Worm (Caenorhabditis elegans) whole organism, young adult: Measurements from ENCODE around the gene K08E5.5.
A peak's percentile ranks its signal among the peaks of the same experiment; 100 is the strongest.

Experiments
- B0035.1 ChIP-seq: sonication (generic microtip); optimal IDR thresholded peaks from 2 replicates; lab custom pipeline; 2016; ENCODE audit warnings: missing genetic modification characterization, mild to moderate bottlenecking, missing compliant biosample characterization, missing genotype, missing genetic modification reagents
- D2030.7 ChIP-seq: fragments of 200-800 bp; sonication (Bioruptor generic); IDR thresholded peaks from 2 replicates; pipeline ENCODE4 v1.3.6; 2022; ENCODE audit warnings: missing genetic modification reagents, missing genetic modification characterization, missing compliant biosample characterization
- F33H1.4 ChIP-seq: fragments of 200-800 bp; sonication (Bioruptor generic); IDR thresholded peaks from 2 replicates; pipeline ENCODE4 v1.3.6; 2022; ENCODE audit warnings: missing genetic modification reagents, missing genetic modification characterization, missing compliant biosample characterization
- K11D2.4 ChIP-seq: fragments of 200-800 bp; sonication (Bioruptor generic); IDR thresholded peaks from 2 replicates; pipeline ENCODE4 v1.3.6; 2022; ENCODE audit warnings: missing genetic modification reagents, missing genetic modification characterization, missing compliant biosample characterization
- K12H6.12 ChIP-seq: fragments of 200-800 bp; sonication (Bioruptor generic); optimal IDR thresholded peaks from 2 replicates; lab custom pipeline; 2018; ENCODE audit warnings: mild to moderate bottlenecking, missing genetic modification characterization, missing compliant biosample characterization
- Y53F4B.3 ChIP-seq: fragments of 200-800 bp; sonication (Bioruptor generic); IDR thresholded peaks from 2 replicates; pipeline ENCODE4 v1.3.6; 2022; ENCODE audit warnings: missing genetic modification reagents, missing genetic modification characterization, missing compliant biosample characterization
- Y67H2A.10 ChIP-seq: fragments of 200-800 bp; sonication (Bioruptor generic); conservative IDR thresholded peaks from 2 replicates; pipeline ENCODE4 v1.3.6; 2022; ENCODE audit warnings: missing genetic modification reagents, missing genetic modification characterization, missing compliant biosample characterization
- Y95B8A.8 ChIP-seq: fragments of 200-800 bp; sonication (Bioruptor generic); IDR thresholded peaks from 2 replicates; pipeline ENCODE4 v1.3.6; 2022; ENCODE audit warnings: missing genetic modification reagents, missing genetic modification characterization, missing compliant biosample characterization
- aptf-2 ChIP-seq: fragments of 200-800 bp; sonication (Bioruptor generic); conservative IDR thresholded peaks from 2 replicates; pipeline ENCODE4 v1.3.6; 2022; ENCODE audit warnings: missing genetic modification reagents, missing genetic modification characterization, missing compliant biosample characterization
- atf-7 ChIP-seq: sonication (generic microtip); optimal IDR thresholded peaks from 2 replicates; lab custom pipeline; 2017; ENCODE audit warnings: mild to moderate bottlenecking, missing genetic modification characterization, missing compliant biosample characterization
- athp-1 ChIP-seq: sonication (generic microtip); optimal IDR thresholded peaks from 2 replicates; lab custom pipeline; 2017; ENCODE audit warnings: mild to moderate bottlenecking, missing genetic modification characterization, missing compliant biosample characterization
- bed-2 ChIP-seq: fragments of 200-800 bp; sonication (Bioruptor generic); IDR thresholded peaks from 2 replicates; pipeline ENCODE4 v1.3.6; 2022; ENCODE audit warnings: missing genetic modification reagents, missing genetic modification characterization, missing compliant biosample characterization
- ceh-79 ChIP-seq: sonication (generic microtip); optimal IDR thresholded peaks from 2 replicates; lab custom pipeline; 2017; ENCODE audit warnings: mild to moderate bottlenecking, missing genetic modification characterization, missing compliant biosample characterization
- egl-44 ChIP-seq: fragments of 200-800 bp; sonication (Bioruptor generic); IDR thresholded peaks from 2 replicates; pipeline ENCODE4 v1.3.6; 2022; ENCODE audit warnings: missing genetic modification reagents, missing genetic modification characterization, missing compliant biosample characterization
- ets-4 ChIP-seq: fragments of 200-800 bp; sonication (Bioruptor generic); optimal IDR thresholded peaks from 2 replicates; lab custom pipeline; 2018; ENCODE audit warnings: mild to moderate bottlenecking, missing genetic modification characterization, missing compliant biosample characterization
- him-1 ChIP-seq: sonication (generic microtip); optimal IDR thresholded peaks from 2 replicates; lab custom pipeline; 2016; ENCODE audit warnings: missing genotype, missing genetic modification reagents, missing genetic modification characterization, missing compliant biosample characterization
- hmg-1.2 ChIP-seq: fragments of 200-800 bp; sonication (Bioruptor generic); IDR thresholded peaks from 2 replicates; pipeline ENCODE4 v1.3.6; 2022; ENCODE audit warnings: missing genetic modification reagents, missing genetic modification characterization, missing compliant biosample characterization
- let-526 ChIP-seq: fragments of 200-800 bp; sonication (Bioruptor generic); IDR thresholded peaks from 2 replicates; pipeline ENCODE4 v1.3.6; 2022; ENCODE audit warnings: missing genetic modification reagents, missing genetic modification characterization, missing compliant biosample characterization
- lin-26 ChIP-seq: fragments of 200-800 bp; sonication (Bioruptor generic); IDR thresholded peaks from 2 replicates; pipeline ENCODE4 v1.3.6; 2022; ENCODE audit warnings: missing genetic modification reagents, missing genetic modification characterization, missing compliant biosample characterization
- lir-1 ChIP-seq: fragments of 200-800 bp; sonication (Bioruptor generic); conservative IDR thresholded peaks from 2 replicates; pipeline ENCODE4 v1.3.6; 2022; ENCODE audit warnings: missing genetic modification reagents, missing genetic modification characterization, missing compliant biosample characterization
- madf-10 ChIP-seq: sonication (generic microtip); optimal IDR thresholded peaks from 2 replicates; lab custom pipeline; 2016; ENCODE audit warnings: mild to moderate bottlenecking, missing genetic modification characterization, missing compliant biosample characterization
- madf-3 ChIP-seq: fragments of 200-800 bp; sonication (Bioruptor generic); IDR thresholded peaks from 2 replicates; pipeline ENCODE4 v1.3.6; 2022; ENCODE audit warnings: missing genetic modification reagents, missing genetic modification characterization, missing compliant biosample characterization
- madf-8 ChIP-seq: fragments of 200-800 bp; sonication (Bioruptor generic); conservative IDR thresholded peaks from 2 replicates; pipeline ENCODE4 v1.3.6; 2022; ENCODE audit warnings: missing genetic modification reagents, missing genetic modification characterization, missing compliant biosample characterization
- mcd-1 ChIP-seq: fragments of 200-800 bp; sonication (Bioruptor generic); IDR thresholded peaks from 2 replicates; pipeline ENCODE4 v1.3.6; 2022; ENCODE audit warnings: missing genetic modification reagents, missing genetic modification characterization, missing compliant biosample characterization
- mxl-1 ChIP-seq: sonication (generic microtip); optimal IDR thresholded peaks from 2 replicates; lab custom pipeline; 2016; ENCODE audit warnings: missing genetic modification characterization, missing compliant biosample characterization
- nfya-2 ChIP-seq: fragments of 200-800 bp; sonication (Bioruptor generic); IDR thresholded peaks from 2 replicates; pipeline ENCODE4 v1.3.6; 2022; ENCODE audit warnings: missing genetic modification reagents, missing genetic modification characterization, missing compliant biosample characterization
- nhr-80 ChIP-seq: sonication (generic microtip); optimal IDR thresholded peaks from 2 replicates; lab custom pipeline; 2016; ENCODE audit warnings: missing genetic modification characterization, missing compliant biosample characterization
- rec-8 ChIP-seq, 2 experiments: sonication (generic microtip); optimal IDR thresholded peaks; 2 replicates each; lab custom pipeline; 2016; ENCODE audit warnings: mild to moderate bottlenecking in 2 of 2, missing genetic modification characterization in 2 of 2, missing genetic modification reagents in 2 of 2, missing genotype in 2 of 2, missing biosample characterization in 1 of 2, missing compliant biosample characterization in 1 of 2, moderate library complexity in 1 of 2
- snpc-1.1 ChIP-seq: sonication (generic microtip); optimal IDR thresholded peaks from 2 replicates; lab custom pipeline; 2017; ENCODE audit warnings: missing genetic modification characterization, mild to moderate bottlenecking, missing compliant biosample characterization, antibody characterized with exemption, moderate library complexity, missing genotype, missing genetic modification reagents; ENCODE audit not compliant: insufficient read depth
- snpc-3.4 ChIP-seq: sonication (generic microtip); optimal IDR thresholded peaks from 2 replicates; lab custom pipeline; 2017; ENCODE audit warnings: missing genetic modification characterization, mild to moderate bottlenecking, missing compliant biosample characterization, antibody characterized with exemption, moderate library complexity, missing genotype, missing genetic modification reagents
- sptf-2 ChIP-seq: fragments of 200-800 bp; sonication (Bioruptor generic); optimal IDR thresholded peaks from 2 replicates; lab custom pipeline; 2018; ENCODE audit warnings: mild to moderate bottlenecking, missing genetic modification characterization, missing compliant biosample characterization
- ztf-18 ChIP-seq: sonication (generic microtip); optimal IDR thresholded peaks from 2 replicates; lab custom pipeline; 2016; ENCODE audit warnings: missing genotype, mild to moderate bottlenecking, missing genetic modification characterization, missing compliant biosample characterization
- ztf-25 ChIP-seq: fragments of 200-800 bp; sonication (Bioruptor generic); IDR thresholded peaks from 2 replicates; pipeline ENCODE4 v1.3.6; 2022; ENCODE audit warnings: missing genetic modification reagents, missing genetic modification characterization, missing compliant biosample characterization
- ztf-3 ChIP-seq: fragments of 200-800 bp; sonication (Bioruptor generic); optimal IDR thresholded peaks from 2 replicates; lab custom pipeline; 2018; ENCODE audit warnings: mild to moderate bottlenecking, missing genetic modification characterization, missing compliant biosample characterization

Gene K08E5.5

ce11 chrIII:10187840-10188239 is 27.6 kb upstream of the K08E5.5 start:
- peak; percentile 22 for TF ChIP-seq K12H6.12 (tag; lab: Kevin White, UChicago)
- TF ChIP-seq mxl-1 (tag; lab: Kevin White, UChicago): no peak
- no peak for TF ChIP-seq Y67H2A.10 (GFP tag; lab: Robert Waterston, UW)
- TF ChIP-seq, all 124 proteins: peak for 1

- TF ChIP-seq ztf-3 (GFP tag; lab: Kevin White, UChicago) (no peak), nfya-2 (no peak), hmg-1.2 (no peak), rec-8 (tag; optimal IDR thresholded peaks at IDR 0.05; lab: Kevin White, UChicago) (no peak), bed-2 (GFP tag; lab: Robert Waterston, UW) (no peak), sptf-2 (no peak), aptf-2 (GFP tag; lab: Robert Waterston, UW) (no peak)
These were observed 25.9 kb upstream of the K08E5.5 start, which contains the start of gene unc-47 for ce11 chrIII:10186160-10186559. Gene unc-47, minus strand, starts transcription at chrIII:10186260.

- TF ChIP-seq athp-1 (tag; lab: Kevin White, UChicago) (no peak), ztf-25 (GFP tag; lab: Robert Waterston, UW) (no peak), snpc-1.1 (tag; lab: Kevin White, UChicago) (no peak), Y95B8A.8 (GFP tag; lab: Robert Waterston, UW) (no peak), him-1 (no peak), let-526 (no peak), ztf-3 (GFP tag; lab: Kevin White, UChicago) (no peak), mcd-1 (GFP tag; lab: Robert Waterston, UW) (no peak), B0035.1 (tag; lab: Kevin White, UChicago) (no peak), hmg-1.2 (no peak), Y67H2A.10 (GFP tag; lab: Robert Waterston, UW) (no peak), K11D2.4 (GFP tag; lab: Robert Waterston, UW) (no peak), madf-8 (no peak), ztf-18 (tag; lab: Kevin White, UChicago) (no peak), atf-7 (tag; lab: Kevin White, UChicago) (no peak), ceh-79 (tag; lab: Kevin White, UChicago) (no peak), madf-10 (tag; lab: Kevin White, UChicago) (no peak)
These were observed 21.6 kb upstream of the K08E5.5 start for ce11 chrIII:10181868-10182267.

ce11 chrIII:10179444-10179843 is 19.2 kb upstream of the K08E5.5 start:
- no peak for TF ChIP-seq F33H1.4
- no peak for TF ChIP-seq snpc-3.4 (tag; lab: Kevin White, UChicago)
- TF ChIP-seq madf-3 (GFP tag; lab: Robert Waterston, UW): no peak
- no peak for TF ChIP-seq ets-4 (GFP tag; lab: Kevin White, UChicago)
- no peak for TF ChIP-seq D2030.7 (GFP tag; lab: Robert Waterston, UW)
- TF ChIP-seq Y53F4B.3 (GFP tag; lab: Robert Waterston, UW): no peak
- TF ChIP-seq sptf-2: no peak
- no peak for TF ChIP-seq lin-26
- TF ChIP-seq lir-1 (GFP tag; lab: Robert Waterston, UW): no peak
- no peak for TF ChIP-seq egl-44

- TF ChIP-seq nhr-80 (tag; lab: Kevin White, UChicago): no peak
These were observed 18.3 kb upstream of the K08E5.5 start for ce11 chrIII:10178552-10178951.
